Fruit fly (Drosophila melanogaster) whole organism, embryonic: ENCODE data around the gene CG32052.

Experiments used
- ATbp ChIP-seq: fragments of 200-800 bp; sonication (Bioruptor generic); optimal IDR thresholded peaks from 2 replicates; lab custom pipeline; 2017; ENCODE audit warnings: missing biosample characterization, mild to moderate bottlenecking, missing genetic modification characterization, missing genetic modification reagents
- Atf3 ChIP-seq: fragments of 200-800 bp; sonication (Bioruptor generic); optimal IDR thresholded peaks from 3 replicates; lab custom pipeline; 2016; ENCODE audit warnings: missing biosample characterization, missing genetic modification characterization
- Awh ChIP-seq: fragments of 200-800 bp; sonication (Bioruptor generic); IDR thresholded peaks from 2 replicates; pipeline ENCODE4, ENCODE4 v1.3.6; 2022; ENCODE audit warnings: missing biosample characterization, missing genetic modification characterization
- CG10565 ChIP-seq: fragments of 200-800 bp; sonication (Bioruptor generic); optimal IDR thresholded peaks from 3 replicates; lab custom pipeline; 2016; ENCODE audit warnings: missing biosample characterization, mild to moderate bottlenecking, missing genetic modification characterization
- CG11723 ChIP-seq: fragments of 200-800 bp; sonication (Bioruptor generic); optimal IDR thresholded peaks from 2 replicates; lab custom pipeline; 2017; ENCODE audit warnings: missing biosample characterization, mild to moderate bottlenecking, missing genetic modification characterization
- CG12071 ChIP-seq: fragments of 200-800 bp; sonication (Bioruptor generic); optimal IDR thresholded peaks from 3 replicates; lab custom pipeline; 2018; ENCODE audit warnings: missing biosample characterization, mild to moderate bottlenecking, missing genetic modification characterization
- CG12659 ChIP-seq: fragments of 200-800 bp; sonication (Bioruptor generic); optimal IDR thresholded peaks from 3 replicates; lab custom pipeline; 2017; ENCODE audit warnings: mild to moderate bottlenecking, missing biosample characterization, missing genetic modification reagents, missing genetic modification characterization
- CG13287 ChIP-seq: fragments of 200-800 bp; sonication (Bioruptor generic); IDR thresholded peaks from 2 replicates; pipeline ENCODE4 v1.3.6; 2022; ENCODE audit warnings: missing biosample characterization, missing genetic modification characterization; ENCODE audit not compliant: partially characterized antibody
- CG14050 ChIP-seq: fragments of 200-800 bp; sonication (Bioruptor generic); IDR thresholded peaks from 3 replicates; pipeline ENCODE4 v1.3.6; 2022; ENCODE audit warnings: missing biosample characterization, missing genetic modification characterization
- CG14667 ChIP-seq: fragments of 200-800 bp; sonication (Bioruptor generic); IDR thresholded peaks from 2 replicates; pipeline ENCODE4 v1.3.6; 2022; ENCODE audit warnings: missing biosample characterization, missing genetic modification characterization
- CG1647 ChIP-seq: fragments of 200-800 bp; sonication (Bioruptor generic); optimal IDR thresholded peaks from 3 replicates; lab custom pipeline; 2016; ENCODE audit warnings: missing biosample characterization, missing genetic modification characterization
- CG17186 ChIP-seq: fragments of 200-800 bp; sonication (Bioruptor generic); optimal IDR thresholded peaks from 3 replicates; lab custom pipeline; 2017; ENCODE audit warnings: missing biosample characterization, missing genetic modification reagents, missing genetic modification characterization
- CG17359 ChIP-seq: fragments of 200-800 bp; sonication (Bioruptor generic); optimal IDR thresholded peaks from 3 replicates; lab custom pipeline; 2018; ENCODE audit warnings: missing biosample characterization, mild to moderate bottlenecking, missing genetic modification characterization, moderate library complexity
- CG17361 ChIP-seq: fragments of 200-800 bp; sonication (Bioruptor generic); IDR thresholded peaks from 3 replicates; pipeline ENCODE4 v1.3.6; 2022; ENCODE audit warnings: missing biosample characterization, missing genetic modification characterization
- CG17568 ChIP-seq: fragments of 200-800 bp; sonication (Bioruptor generic); optimal IDR thresholded peaks from 2 replicates; lab custom pipeline; 2018; ENCODE audit warnings: missing biosample characterization, mild to moderate bottlenecking, missing genetic modification characterization, moderate library complexity
- CG1792 ChIP-seq: fragments of 200-800 bp; sonication (Bioruptor generic); optimal IDR thresholded peaks from 2 replicates; lab custom pipeline; 2016; ENCODE audit warnings: missing biosample characterization, missing genetic modification characterization
- CG2889 ChIP-seq: fragments of 200-800 bp; sonication (Bioruptor generic); IDR thresholded peaks from 3 replicates; pipeline ENCODE4 v1.3.6; 2022; ENCODE audit warnings: missing biosample characterization, missing genetic modification characterization
- CG30403 ChIP-seq: fragments of 200-800 bp; sonication (Bioruptor generic); optimal IDR thresholded peaks from 3 replicates; lab custom pipeline; 2016; ENCODE audit warnings: missing biosample characterization, missing genetic modification characterization
- CG31441 ChIP-seq: fragments of 200-800 bp; sonication (Bioruptor generic); IDR thresholded peaks from 2 replicates; pipeline ENCODE4 v1.3.6; 2022; ENCODE audit warnings: missing biosample characterization, missing genetic modification characterization
- CG3407 ChIP-seq: fragments of 200-800 bp; sonication (Bioruptor generic); optimal IDR thresholded peaks from 2 replicates; lab custom pipeline; 2018; ENCODE audit warnings: missing biosample characterization, mild to moderate bottlenecking, missing genetic modification characterization
- CG3838 ChIP-seq: fragments of 200-800 bp; sonication (Bioruptor generic); optimal IDR thresholded peaks from 3 replicates; lab custom pipeline; 2016; ENCODE audit warnings: missing biosample characterization, missing genetic modification characterization
- CG4282 ChIP-seq: fragments of 200-800 bp; sonication (Bioruptor generic); optimal IDR thresholded peaks from 2 replicates; lab custom pipeline; 2016; ENCODE audit warnings: missing biosample characterization, missing genetic modification characterization
- CHES-1-like ChIP-seq: fragments of 200-800 bp; sonication (Bioruptor generic); optimal IDR thresholded peaks from 2 replicates; lab custom pipeline; 2016; ENCODE audit warnings: missing biosample characterization, missing genetic modification characterization
- Dfd ChIP-seq, 2 experiments: fragments of >200 bp; optimal IDR thresholded peaks; 2 replicates each; lab custom pipeline; 2017; ENCODE audit warnings: missing biosample characterization in 2 of 2, missing genetic modification characterization in 2 of 2
- Dip2 ChIP-seq: fragments of 200-800 bp; sonication (Bioruptor generic); IDR thresholded peaks from 2 replicates; pipeline ENCODE4 v1.3.6; 2022; ENCODE audit warnings: missing biosample characterization, missing genetic modification characterization
- Dp ChIP-seq: fragments of 200-800 bp; sonication (Bioruptor generic); optimal IDR thresholded peaks from 2 replicates; lab custom pipeline; 2018; ENCODE audit warnings: missing biosample characterization, mild to moderate bottlenecking, missing genetic modification characterization, moderate library complexity
- Drgx ChIP-seq: fragments of 200-800 bp; sonication (Bioruptor generic); IDR thresholded peaks from 2 replicates; pipeline ENCODE4 v1.3.6; 2022; ENCODE audit warnings: missing biosample characterization, missing genetic modification characterization
- Gsc ChIP-seq: fragments of 200-800 bp; sonication (Bioruptor generic); IDR thresholded peaks from 2 replicates; pipeline ENCODE4 v1.3.6; 2022; ENCODE audit warnings: missing biosample characterization, missing genetic modification characterization
- Hr3 ChIP-seq: fragments of 200-800 bp; sonication (Bioruptor generic); optimal IDR thresholded peaks from 3 replicates; lab custom pipeline; 2016; ENCODE audit warnings: missing biosample characterization, missing genetic modification characterization
- Lpt ChIP-seq: fragments of >200 bp; optimal IDR thresholded peaks from 2 replicates; lab custom pipeline; 2018; ENCODE audit warnings: missing biosample characterization, missing genetic modification characterization
- Ravus ChIP-seq: fragments of 200-800 bp; sonication (Bioruptor generic); IDR thresholded peaks from 2 replicates; pipeline ENCODE4 v1.3.6; 2022; ENCODE audit warnings: missing biosample characterization, missing genetic modification characterization
- Sin3A ChIP-seq: fragments of >200 bp; optimal IDR thresholded peaks from 2 replicates; lab custom pipeline; 2018
- Usf ChIP-seq: fragments of 200-800 bp; sonication (Bioruptor generic); optimal IDR thresholded peaks from 2 replicates; lab custom pipeline; 2017; ENCODE audit warnings: missing genotype, missing biosample characterization, missing genetic modification characterization
- aop ChIP-seq: fragments of 200-800 bp; sonication (Bioruptor generic); IDR thresholded peaks from 2 replicates; pipeline ENCODE4 v1.3.6; 2022; ENCODE audit warnings: missing biosample characterization, missing genetic modification characterization
- bsh ChIP-seq, 2 experiments: fragments of 200-800 bp; sonication (Bioruptor generic); optimal IDR thresholded peaks; 2 replicates each; lab custom pipeline; 2017 to 2018; ENCODE audit warnings: mild to moderate bottlenecking in 2 of 2, missing biosample characterization in 2 of 2, missing genetic modification characterization in 2 of 2, moderate library complexity in 1 of 2
- cwo ChIP-seq: fragments of 200-800 bp; sonication (Bioruptor generic); optimal IDR thresholded peaks from 3 replicates; lab custom pipeline; 2017; ENCODE audit warnings: missing biosample characterization, missing genetic modification characterization, mild to moderate bottlenecking, moderate library complexity, missing genetic modification reagents
- danr ChIP-seq: fragments of 200-800 bp; sonication (Bioruptor generic); IDR thresholded peaks from 2 replicates; pipeline ENCODE4 v1.3.6; 2022; ENCODE audit warnings: missing biosample characterization, missing genetic modification characterization
- dati ChIP-seq: fragments of 200-800 bp; sonication (Bioruptor generic); IDR thresholded peaks from 2 replicates; pipeline ENCODE4 v1.3.6; 2022; ENCODE audit warnings: missing biosample characterization, missing genetic modification characterization
- disco-r ChIP-seq: fragments of 200-800 bp; sonication (Bioruptor generic); optimal IDR thresholded peaks from 2 replicates; lab custom pipeline; 2016; ENCODE audit warnings: missing biosample characterization, missing genetic modification characterization
- emc ChIP-seq: fragments of 200-800 bp; sonication (Bioruptor generic); optimal IDR thresholded peaks from 2 replicates; lab custom pipeline; 2016; ENCODE audit warnings: missing biosample characterization, missing genetic modification characterization
- ems ChIP-seq: fragments of 200-800 bp; sonication (Bioruptor generic); optimal IDR thresholded peaks from 3 replicates; lab custom pipeline; 2016; ENCODE audit warnings: missing biosample characterization, missing genetic modification characterization
- esg ChIP-seq: fragments of 200-800 bp; sonication (Bioruptor generic); conservative IDR thresholded peaks from 2 replicates; pipeline ENCODE4 v1.3.6; 2022; ENCODE audit warnings: missing biosample characterization, missing genetic modification characterization
- gfzf ChIP-seq: fragments of 200-800 bp; sonication (Bioruptor generic); optimal IDR thresholded peaks from 2 replicates; lab custom pipeline; 2016; ENCODE audit warnings: missing biosample characterization, mild to moderate bottlenecking, missing genetic modification characterization, moderate library complexity
- gsb ChIP-seq: fragments of 200-800 bp; sonication (Bioruptor generic); IDR thresholded peaks from 2 replicates; pipeline ENCODE4 v1.3.6; 2022; ENCODE audit warnings: missing biosample characterization, missing genetic modification characterization
- hkb ChIP-seq, 2 experiments: fragments of 200-800 bp in 1 of 2; fragments of >200 bp in 1 of 2; sonication (Bioruptor generic) in 1 of 2; IDR thresholded peaks in 1 of 2; optimal IDR thresholded peaks in 1 of 2; 2 replicates each; pipeline versions ENCODE4 v1.3.6 to Lab custom; 2017 to 2022; ENCODE audit warnings: missing biosample characterization in 1 of 2, missing genetic modification characterization in 1 of 2
- hth ChIP-seq: fragments of >200 bp; optimal IDR thresholded peaks from 2 replicates; lab custom pipeline; 2017; ENCODE audit warnings: inconsistent platforms
- pita ChIP-seq: fragments of 200-800 bp; sonication (Bioruptor generic); optimal IDR thresholded peaks from 2 replicates; lab custom pipeline; 2017; ENCODE audit warnings: missing biosample characterization, mild to moderate bottlenecking, missing genetic modification characterization
- pum ChIP-seq: fragments of 200-800 bp; sonication (Bioruptor generic); optimal IDR thresholded peaks from 2 replicates; lab custom pipeline; 2016; ENCODE audit warnings: missing biosample characterization, missing genetic modification characterization
- schlank ChIP-seq: fragments of 200-800 bp; sonication (Bioruptor generic); optimal IDR thresholded peaks from 2 replicates; lab custom pipeline; 2018; ENCODE audit warnings: missing biosample characterization, mild to moderate bottlenecking, missing genetic modification characterization
- scrt ChIP-seq: fragments of 200-800 bp; sonication (Bioruptor generic); optimal IDR thresholded peaks from 2 replicates; lab custom pipeline; 2018; ENCODE audit warnings: missing biosample characterization, mild to moderate bottlenecking, missing genetic modification characterization, moderate library complexity
- seq ChIP-seq: fragments of 200-800 bp; sonication (Bioruptor generic); IDR thresholded peaks from 2 replicates; pipeline ENCODE4 v1.3.6; 2022; ENCODE audit warnings: missing biosample characterization, missing genetic modification characterization
- sob ChIP-seq: fragments of 200-800 bp; sonication (Bioruptor generic); IDR thresholded peaks from 2 replicates; pipeline ENCODE4 v1.3.6; 2022; ENCODE audit warnings: missing biosample characterization, missing genetic modification characterization
- zfh2 ChIP-seq: fragments of 200-800 bp; sonication (Bioruptor generic); optimal IDR thresholded peaks from 2 replicates; lab custom pipeline; 2016; ENCODE audit warnings: missing biosample characterization, missing genetic modification characterization

The CG32052 gene

dm6 chr3L:9838534-9838933 is 51.7 kb downstream of the CG32052 start, which contains the start of gene Cdk8 (continued):
- TF ChIP-seq Dfd (GFP tag; optimal IDR thresholded peaks at IDR 0.05; lab: Kevin White, UChicago) (no peak), dati (GFP tag; lab: Robert Waterston, UW) (no peak), gsb (GFP tag; lab: Robert Waterston, UW) (no peak), Drgx (GFP tag; lab: Robert Waterston, UW) (no peak), CG10565 (GFP tag; lab: Kevin White, UChicago) (no peak), zfh2 (GFP tag; lab: Kevin White, UChicago) (peak; percentile 14), CG4282 (GFP tag; lab: Kevin White, UChicago) (no peak), CG30403 (GFP tag; lab: Kevin White, UChicago) (peak; percentile 56), CHES-1-like (GFP tag; lab: Kevin White, UChicago) (peak; percentile 49), CG2889 (GFP tag; lab: Robert Waterston, UW) (no peak), CG12071 (GFP tag; lab: Kevin White, UChicago) (no peak), Dip2 (GFP tag; lab: Robert Waterston, UW) (no peak), pita (GFP tag; lab: Kevin White, UChicago) (no peak), CG1792 (GFP tag; lab: Kevin White, UChicago) (no peak), seq (GFP tag; lab: Robert Waterston, UW) (no peak), CG17186 (GFP tag; lab: Kevin White, UChicago) (no peak), hkb (optimal IDR thresholded peaks at IDR 0.05; lab: Kevin White, UChicago) (no peak), hkb (GFP tag; IDR thresholded peaks at IDR 0.05; lab: Robert Waterston, UW) (peak; percentile 63), CG17359 (tag; lab: Kevin White, UChicago) (no peak), Ravus (GFP tag; lab: Robert Waterston, UW) (no peak), Atf3 (GFP tag; lab: Kevin White, UChicago) (no peak), pum (GFP tag; lab: Kevin White, UChicago) (no peak), CG3838 (GFP tag; lab: Kevin White, UChicago) (no peak), gfzf (GFP tag; lab: Kevin White, UChicago) (no peak), CG17568 (GFP tag; lab: Kevin White, UChicago) (no peak), bsh (GFP tag; optimal IDR thresholded peaks at IDR 0.05; lab: Kevin White, UChicago) (peak in 1 of 2 experiments; percentile 47), CG14667 (GFP tag; lab: Robert Waterston, UW) (no peak), sob (GFP tag; lab: Robert Waterston, UW) (no peak), cwo (GFP tag; lab: Kevin White, UChicago) (no peak), Awh (GFP tag; lab: Robert Waterston, UW) (no peak), CG31441 (GFP tag; lab: Robert Waterston, UW) (no peak; the same call in 1 of the 2 replicates), danr (GFP tag; lab: Robert Waterston, UW) (no peak), ATbp (GFP tag; lab: Kevin White, UChicago) (no peak), Sin3A (lab: Kevin White, UChicago) (no peak), ems (GFP tag; lab: Kevin White, UChicago) (peak; percentile 3), Dp (GFP tag; lab: Kevin White, UChicago) (peak; percentile 63), emc (no peak), scrt (GFP tag; lab: Kevin White, UChicago) (no peak), disco-r (GFP tag; lab: Kevin White, UChicago) (no peak), schlank (tag; lab: Kevin White, UChicago) (no peak), Usf (GFP tag; lab: Kevin White, UChicago) (no peak), CG1647 (GFP tag; lab: Kevin White, UChicago) (no peak), CG3407 (GFP tag; lab: Kevin White, UChicago) (no peak), aop (no peak), Gsc (GFP tag; lab: Robert Waterston, UW) (no peak), Lpt (GFP tag; lab: Kevin White, UChicago) (no peak), hth (no peak), CG13287 (GFP tag; lab: Robert Waterston, UW) (peak; percentile 10; the same call in 1 of the 2 replicates), esg (no peak), CG11723 (GFP tag; lab: Kevin White, UChicago) (no peak), Hr3 (GFP tag; lab: Kevin White, UChicago) (peak; percentile 30), CG14050 (GFP tag; lab: Robert Waterston, UW) (no peak; the same call in 2 of the 3 replicates), CG17361 (GFP tag; lab: Robert Waterston, UW) (0 out of 3 replicates have a peak, but pooled peaks have one; percentile 28), CG12659 (GFP tag; lab: Kevin White, UChicago) (peak; percentile 60)
